Worm (Caenorhabditis elegans) whole organism, L3 larva: Measurements from ENCODE around the gene clec-215.

Experiments used
- elt-2 ChIP-seq: sonication (generic microtip); optimal IDR thresholded peaks from 2 replicates; lab custom pipeline; 2016; ENCODE audit warnings: missing genetic modification reagents, mild to moderate bottlenecking, missing genetic modification characterization, missing compliant biosample characterization
- fos-1 ChIP-seq: fragments of 150-350 bp; optimal IDR thresholded peaks from 2 replicates; lab custom pipeline; 2014; ENCODE audit warnings: missing biosample characterization, missing genetic modification characterization
- lin-15B ChIP-seq: fragments of 150-350 bp; optimal IDR thresholded peaks from 2 replicates; lab custom pipeline; 2014; ENCODE audit warnings: missing biosample characterization, missing genetic modification characterization
- lin-39 ChIP-seq: fragments of 150-350 bp; optimal IDR thresholded peaks from 2 replicates; lab custom pipeline; 2018; ENCODE audit warnings: missing biosample characterization, missing genetic modification reagents, missing genetic modification characterization
- mdl-1 ChIP-seq: fragments of 150-350 bp; optimal IDR thresholded peaks from 2 replicates; lab custom pipeline; 2014; ENCODE audit warnings: missing biosample characterization, missing genetic modification characterization
- nhr-11 ChIP-seq: fragments of 150-350 bp; optimal IDR thresholded peaks from 2 replicates; lab custom pipeline; 2014; ENCODE audit warnings: missing biosample characterization, missing genetic modification characterization
- nhr-23 ChIP-seq: fragments of 150-350 bp; optimal IDR thresholded peaks from 2 replicates; lab custom pipeline; 2014; ENCODE audit warnings: missing biosample characterization, missing genetic modification reagents, missing genetic modification characterization
- sea-2 ChIP-seq: fragments of 150-350 bp; sonication (generic microtip); optimal IDR thresholded peaks from 4 replicates; lab custom pipeline; 2014; ENCODE audit warnings: missing biosample characterization, missing genetic modification reagents, missing genetic modification characterization

- TF ChIP-seq fos-1 (tag; lab: Kevin White, UChicago) (no peak), lin-39 (tag; lab: Kevin White, UChicago) (no peak), mdl-1 (no peak), elt-2 (tag; lab: Kevin White, UChicago) (no peak), lin-15B (tag; lab: Kevin White, UChicago) (no peak), nhr-11 (tag; lab: Kevin White, UChicago) (no peak), nhr-23 (tag; lab: Kevin White, UChicago) (no peak), sea-2 (GFP tag; lab: Kevin White, UChicago) (no peak)
Observed at ce11 chrV:7595132-7595531, 17.0 kb upstream of the clec-215 start.
